Worm (Caenorhabditis elegans): ENCODE measurements around the gene col-78.

- no peak for TF ChIP-seq eyg-1 (tag; optimal IDR thresholded peaks at IDR 0.05)
- no peak for TF ChIP-seq ceh-19 (GFP tag; optimal IDR thresholded peaks at IDR 0.05)
Measured at ce11 chrII:9185915-9186314, 33.6 kb downstream of the col-78 start.

All from whole organism, late embryonic.